Fruit fly (Drosophila melanogaster): ENCODE measurements around the gene skd.

Gene skd

DNA sequence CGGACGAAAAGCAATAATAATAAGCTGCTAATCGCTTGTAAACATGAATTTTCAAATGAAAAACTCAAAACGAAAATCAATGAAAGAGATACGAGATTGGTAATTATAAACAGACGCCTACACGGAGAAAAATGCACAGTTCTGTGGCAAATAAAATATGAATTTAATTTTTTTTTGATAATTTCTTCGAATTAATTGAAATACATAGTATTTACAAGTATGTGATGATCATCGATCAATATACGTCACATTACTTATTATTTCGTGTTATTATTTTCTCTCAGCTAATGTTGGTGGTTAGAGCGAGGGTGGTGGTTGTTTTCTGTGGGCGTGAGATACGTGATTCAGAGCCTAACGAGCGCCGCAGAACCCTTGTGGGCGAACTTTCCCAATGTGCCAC, 26.5 kb upstream of the skd start (continued):
- peak; percentile 80 for TF ChIP-seq Oli (tag; optimal IDR thresholded peaks at IDR 0.05)
- peak; percentile 32 for TF ChIP-seq CG3163 (GFP tag; optimal IDR thresholded peaks at IDR 0.05)
- TF ChIP-seq Spps (tag; optimal IDR thresholded peaks at IDR 0.05), result peak; percentile 54
- peak; percentile 19 for TF ChIP-seq shn (GFP tag; optimal IDR thresholded peaks at IDR 0.05)
- peak; percentile 52 for TF ChIP-seq al (GFP tag; IDR thresholded peaks at IDR 0.05)
- no peak for TF ChIP-seq rib (GFP tag; IDR thresholded peaks at IDR 0.05)
- peak; percentile 70 for TF ChIP-seq CG10654 (GFP tag; optimal IDR thresholded peaks at IDR 0.05)
- TF ChIP-seq CG13624 (GFP tag; optimal IDR thresholded peaks at IDR 0.05), result peak; percentile 68
- TF ChIP-seq Mes4 (GFP tag; optimal IDR thresholded peaks at IDR 0.05), result peak; percentile 47
- no peak for TF ChIP-seq HmgD (GFP tag; optimal IDR thresholded peaks at IDR 0.05)
- peak; percentile 24 for TF ChIP-seq Dad (GFP tag; optimal IDR thresholded peaks at IDR 0.05)
- TF ChIP-seq jumu (GFP tag; optimal IDR thresholded peaks at IDR 0.05), result no peak
- TF ChIP-seq HHEX (GFP tag; optimal IDR thresholded peaks at IDR 0.05), result peak; percentile 59
- TF ChIP-seq cwo (GFP tag; optimal IDR thresholded peaks at IDR 0.05), result peak; percentile 71
- TF ChIP-seq Stat92E (GFP tag; optimal IDR thresholded peaks at IDR 0.05), result peak in 1 of 3 experiments; percentile 53
- TF ChIP-seq CG12071 (GFP tag; optimal IDR thresholded peaks at IDR 0.05), result peak; percentile 67
- peak; percentile 75 for TF ChIP-seq CG8924 (tag; optimal IDR thresholded peaks at IDR 0.05)
- TF ChIP-seq mirr (GFP tag; optimal IDR thresholded peaks at IDR 0.05), result no peak
- peak; percentile 41 for TF ChIP-seq CG7786 (GFP tag; optimal IDR thresholded peaks at IDR 0.05)
- TF ChIP-seq CG8944 (GFP tag; optimal IDR thresholded peaks at IDR 0.05), result peak; percentile 56
- TF ChIP-seq CG8359 (GFP tag; optimal IDR thresholded peaks at IDR 0.05; ENCODE audit: borderline replicate concordance), result no peak
- TF ChIP-seq Hr39 (optimal IDR thresholded peaks at IDR 0.05), result no peak
- no peak for TF ChIP-seq B-H2 (GFP tag; optimal IDR thresholded peaks at IDR 0.05)
- TF ChIP-seq ci (GFP tag; IDR thresholded peaks at IDR 0.05), result peak; percentile 89
- peak; percentile 38; the same call in 2 of the 3 replicates for TF ChIP-seq croc (GFP tag; conservative IDR thresholded peaks at IDR 0.05)
- peak; percentile 70 for TF ChIP-seq lilli (GFP tag; optimal IDR thresholded peaks at IDR 0.05)
- no peak for TF ChIP-seq pfk (GFP tag; optimal IDR thresholded peaks at IDR 0.05)
- TF ChIP-seq D19A (tag; optimal IDR thresholded peaks at IDR 0.05), result peak; percentile 70
- TF ChIP-seq Fer3 (tag; optimal IDR thresholded peaks at IDR 0.05), result peak; percentile 71
- TF ChIP-seq dimm (GFP tag; IDR thresholded peaks at IDR 0.05), result peak; percentile 50; the same call in 1 of the 2 replicates
- TF ChIP-seq luna (GFP tag; optimal IDR thresholded peaks at IDR 0.05), result no peak
- TF ChIP-seq H15 (GFP tag; IDR thresholded peaks at IDR 0.05), result peak; percentile 65; the same call in 1 of the 3 replicates
- TF ChIP-seq amos (GFP tag; IDR thresholded peaks at IDR 0.05; ENCODE audit: partially characterized antibody), result no peak
- TF ChIP-seq CG10267 (tag; optimal IDR thresholded peaks at IDR 0.05), result peak; percentile 64
- no peak for TF ChIP-seq Kr (GFP tag; optimal IDR thresholded peaks at IDR 0.05)
- no peak for TF ChIP-seq Lpt (GFP tag; optimal IDR thresholded peaks at IDR 0.05)
- peak; percentile 15 for TF ChIP-seq cato (GFP tag; optimal IDR thresholded peaks at IDR 0.05; ENCODE audit: borderline replicate concordance)
- no peak for TF ChIP-seq CG17912 (GFP tag; optimal IDR thresholded peaks at IDR 0.05)
- TF ChIP-seq CG1602 (GFP tag; optimal IDR thresholded peaks at IDR 0.05), result peak; percentile 61
- TF ChIP-seq cg (GFP tag; optimal IDR thresholded peaks at IDR 0.05), result no peak
- TF ChIP-seq CG6813 (GFP tag; optimal IDR thresholded peaks at IDR 0.05), result peak; percentile 62
- no peak for TF ChIP-seq Doc3 (GFP tag; IDR thresholded peaks at IDR 0.05; ENCODE audit: partially characterized antibody)
- TF ChIP-seq CG11085 (GFP tag; IDR thresholded peaks at IDR 0.05), result no peak
- peak; percentile 82 for TF ChIP-seq Atf6 (GFP tag; IDR thresholded peaks at IDR 0.05)
- TF ChIP-seq Vsx1 (GFP tag; optimal IDR thresholded peaks at IDR 0.05), result peak; percentile 77
- TF ChIP-seq org-1 (GFP tag; optimal IDR thresholded peaks at IDR 0.05), result peak; percentile 79
- TF ChIP-seq gro (GFP tag; optimal IDR thresholded peaks at IDR 0.05), result peak; percentile 56
- peak; percentile 99 for TF ChIP-seq sens (GFP tag)
- TF ChIP-seq Ptx1 (GFP tag; IDR thresholded peaks at IDR 0.05), result peak; percentile 83
- TF ChIP-seq ap (GFP tag; IDR thresholded peaks at IDR 0.05), result peak; percentile 69; the same call in 1 of the 2 replicates
- no peak for TF ChIP-seq CG30431 (GFP tag; optimal IDR thresholded peaks at IDR 0.05)
- no peak for TF ChIP-seq ham (GFP tag; IDR thresholded peaks at IDR 0.05)
